Worm (Caenorhabditis elegans) whole organism, early embryonic: ENCODE data around the gene F44E5.15.

Experiments
- F13C5.2 ChIP-seq: sonication (generic microtip); optimal IDR thresholded peaks from 2 replicates; lab custom pipeline; 2017; ENCODE audit warnings: mild to moderate bottlenecking, missing genetic modification characterization, inconsistent platforms, missing compliant biosample characterization
- ama-1 ChIP-seq: fragments of 150-350 bp; optimal IDR thresholded peaks from 2 replicates; lab custom pipeline; 2014
- ceh-13 ChIP-seq: fragments of 200-800 bp; sonication (Bioruptor generic); optimal IDR thresholded peaks from 2 replicates; lab custom pipeline; 2018; ENCODE audit warnings: mild to moderate bottlenecking, missing genetic modification characterization, missing compliant biosample characterization
- sea-1 ChIP-seq: fragments of 200-800 bp; sonication (Bioruptor generic); conservative IDR thresholded peaks from 2 replicates; pipeline ENCODE4 v1.3.6; 2022; ENCODE audit warnings: missing genetic modification characterization, missing compliant biosample characterization
- tbx-11 ChIP-seq: fragments of 200-800 bp; sonication (Bioruptor generic); IDR thresholded peaks from 2 replicates; pipeline ENCODE4 v1.3.6; 2022; ENCODE audit warnings: missing genetic modification characterization, missing compliant biosample characterization
- tra-4 ChIP-seq: sonication (generic microtip); optimal IDR thresholded peaks from 2 replicates; lab custom pipeline; 2017; ENCODE audit warnings: missing genetic modification characterization, missing compliant biosample characterization

ce11 chrII:11732513-11732912 lies 40.0 kb upstream of the F44E5.15 start, which contains the start of gene F13D12.8:
- TF ChIP-seq F13C5.2 (tag; lab: Kevin White, UChicago) (no peak), ama-1 (lab: Kevin White, UChicago) (no peak), tbx-11 (no peak), sea-1 (GFP tag; lab: Robert Waterston, UW) (no peak), tra-4 (tag; lab: Kevin White, UChicago) (no peak), ceh-13 (GFP tag; lab: Kevin White, UChicago) (no peak)
